Fruit fly (Drosophila melanogaster) whole organism, wandering third instar larva: ENCODE results near the gene bocks.

Source experiments
- psq ChIP-seq: fragments of 200-800 bp; sonication (Bioruptor generic); optimal IDR thresholded peaks from 3 replicates; lab custom pipeline; 2017; ENCODE audit warnings: missing biosample characterization, mild to moderate bottlenecking, missing genetic modification characterization, moderate library complexity
- rgr ChIP-seq: fragments of 200-800 bp; sonication (Bioruptor generic); optimal IDR thresholded peaks from 3 replicates; lab custom pipeline; 2016; ENCODE audit warnings: missing biosample characterization, mild to moderate bottlenecking, missing genetic modification characterization

dm6 chr3R:9631564-9631963 lies 40.8 kb upstream of the bocks start, which contains the start of gene SpdS:
- TF ChIP-seq rgr, result no peak
- no peak for TF ChIP-seq psq (GFP tag; lab: Kevin White, UChicago)
